Fruit fly (Drosophila melanogaster): ENCODE measurements around the gene CG5885.

The CG5885 gene

dm6 chr2L:9921401-9921800 is 3.3 kb upstream of the CG5885 start, which contains the start of gene CG4592 (continued):
- TF ChIP-seq lab (GFP tag; optimal IDR thresholded peaks at IDR 0.05) (peak; percentile 78), CG12104 (GFP tag; optimal IDR thresholded peaks at IDR 0.05) (peak; percentile 4), CG4328 (GFP tag; optimal IDR thresholded peaks at IDR 0.05) (peak; percentile 2), Pdp1 (GFP tag; optimal IDR thresholded peaks at IDR 0.05) (peak; percentile 60 to 71), prd (optimal IDR thresholded peaks at IDR 0.05) (no peak), prd (GFP tag; IDR thresholded peaks at IDR 0.05) (peak; percentile 53; the same call in 2 of the 3 replicates), chif (GFP tag; optimal IDR thresholded peaks at IDR 0.05) (peak; percentile 4 to 42), CG18619 (GFP tag; optimal IDR thresholded peaks at IDR 0.05) (peak; percentile 10), CG2875 (GFP tag; optimal IDR thresholded peaks at IDR 0.05) (peak; percentile 45), sens (GFP tag) (peak; percentile 90), CG9437 (GFP tag; optimal IDR thresholded peaks at IDR 0.05) (peak; percentile 41), CG2199 (GFP tag; IDR thresholded peaks at IDR 0.05) (no peak), pros (GFP tag; optimal IDR thresholded peaks at IDR 0.05) (no peak), CG5245 (GFP tag; optimal IDR thresholded peaks at IDR 0.05) (peak; percentile 48), ham (GFP tag; IDR thresholded peaks at IDR 0.05) (peak; percentile 32; the same call in 1 of the 2 replicates), CG32767 (GFP tag; IDR thresholded peaks at IDR 0.05) (peak; percentile 56; the same call in 1 of the 2 replicates), pzg (GFP tag; optimal IDR thresholded peaks at IDR 0.05) (peak; percentile 35), Antp (GFP tag; optimal IDR thresholded peaks at IDR 0.05) (peak; percentile 8), CG12155 (GFP tag; optimal IDR thresholded peaks at IDR 0.05) (peak; percentile 53), CG13287 (GFP tag; IDR thresholded peaks at IDR 0.05; ENCODE audit: partially characterized antibody) (peak; percentile 40; the same call in 1 of the 2 replicates), odd (GFP tag; optimal IDR thresholded peaks at IDR 0.05) (no peak), CG14050 (GFP tag; IDR thresholded peaks at IDR 0.05) (0 out of 3 replicates have a peak, but pooled peaks have one; percentile 32), tup (GFP tag; optimal IDR thresholded peaks at IDR 0.05) (no peak), slp2 (GFP tag; optimal IDR thresholded peaks at IDR 0.05) (no peak), exex (tag; optimal IDR thresholded peaks at IDR 0.05) (peak; percentile 52), CG6854 (GFP tag; optimal IDR thresholded peaks at IDR 0.05) (peak; percentile 46), pnt (GFP tag; optimal IDR thresholded peaks at IDR 0.05) (no peak), CG4820 (GFP tag; optimal IDR thresholded peaks at IDR 0.05) (peak; percentile 99), pfk (GFP tag; optimal IDR thresholded peaks at IDR 0.05) (peak; percentile 2), gem (tag; optimal IDR thresholded peaks at IDR 0.05) (no peak), CG10979 (tag; optimal IDR thresholded peaks at IDR 0.05) (peak; percentile 73), Meics (GFP tag; optimal IDR thresholded peaks at IDR 0.05) (peak; percentile 70), H15 (GFP tag; IDR thresholded peaks at IDR 0.05) (no peak), CG8388 (GFP tag; optimal IDR thresholded peaks at IDR 0.05) (no peak), ranshi (GFP tag; IDR thresholded peaks at IDR 0.05) (peak; percentile 66), CG1832 (GFP tag; optimal IDR thresholded peaks at IDR 0.05) (no peak), al (GFP tag; IDR thresholded peaks at IDR 0.05) (no peak), NC2β (GFP tag; optimal IDR thresholded peaks at IDR 0.05) (peak; percentile 25), dati (GFP tag; IDR thresholded peaks at IDR 0.05) (0 out of 2 replicates have a peak, but pooled peaks have one; percentile 35), maf-S (GFP tag; optimal IDR thresholded peaks at IDR 0.05) (peak; percentile 44), cato (GFP tag; optimal IDR thresholded peaks at IDR 0.05; ENCODE audit: borderline replicate concordance) (peak; percentile 24), CG6683 (GFP tag; optimal IDR thresholded peaks at IDR 0.05) (no peak), CG1602 (GFP tag; optimal IDR thresholded peaks at IDR 0.05) (peak; percentile 8), CG10654 (GFP tag; optimal IDR thresholded peaks at IDR 0.05) (peak; percentile 0), Ets97D (GFP tag; optimal IDR thresholded peaks at IDR 0.05) (peak; percentile 26), CTCF (GFP tag; optimal IDR thresholded peaks at IDR 0.05) (no peak), CG14014 (GFP tag; IDR thresholded peaks at IDR 0.05) (peak; percentile 67; the same call in 1 of the 2 replicates), CrebB (tag; optimal IDR thresholded peaks at IDR 0.05) (peak; percentile 47), Mrtf (GFP tag; IDR thresholded peaks at IDR 0.05) (peak; percentile 31; the same call in 2 of the 3 replicates), scrt (GFP tag; optimal IDR thresholded peaks at IDR 0.05) (no peak), danr (GFP tag; IDR thresholded peaks at IDR 0.05) (peak; percentile 11; the same call in 1 of the 2 replicates)
